Worm (Caenorhabditis elegans): Measurements from ENCODE around the gene F48E8.8.

Gene F48E8.8

ce11 chrIII:5449762-5450308 is at the start of gene F48E8.8:
Gene F48E8.8 (minus strand): TSS chrIII:5449812.
- peak; percentile 11 for TF ChIP-seq tbx-2 (tag; optimal IDR thresholded peaks at IDR 0.05)
- no peak for TF ChIP-seq aly-2 (tag; optimal IDR thresholded peaks at IDR 0.05)
- TF ChIP-seq lin-15B (tag; optimal IDR thresholded peaks at IDR 0.05) = peak; percentile 62
- peak; percentile 51 for TF ChIP-seq egl-5 (tag; optimal IDR thresholded peaks at IDR 0.05)
- TF ChIP-seq ztf-11 (tag; optimal IDR thresholded peaks at IDR 0.05) = no peak
- peak; percentile 43 for TF ChIP-seq ceh-28 (tag; optimal IDR thresholded peaks at IDR 0.05)
- TF ChIP-seq nfya-1 (tag; optimal IDR thresholded peaks at IDR 0.05; ENCODE audit: insufficient read depth) = peak; percentile 80
- TF ChIP-seq hmg-11 (tag; optimal IDR thresholded peaks at IDR 0.05) = peak; percentile 79
- peak; percentile 80 for TF ChIP-seq lin-39 (tag; optimal IDR thresholded peaks at IDR 0.05)
- peak; percentile 26 for TF ChIP-seq elt-2 (tag; optimal IDR thresholded peaks at IDR 0.05)
- TF ChIP-seq nhr-25 (tag; optimal IDR thresholded peaks at IDR 0.05) = no peak
- peak; percentile 64 for TF ChIP-seq pha-4 (tag; optimal IDR thresholded peaks at IDR 0.05)

DNA sequence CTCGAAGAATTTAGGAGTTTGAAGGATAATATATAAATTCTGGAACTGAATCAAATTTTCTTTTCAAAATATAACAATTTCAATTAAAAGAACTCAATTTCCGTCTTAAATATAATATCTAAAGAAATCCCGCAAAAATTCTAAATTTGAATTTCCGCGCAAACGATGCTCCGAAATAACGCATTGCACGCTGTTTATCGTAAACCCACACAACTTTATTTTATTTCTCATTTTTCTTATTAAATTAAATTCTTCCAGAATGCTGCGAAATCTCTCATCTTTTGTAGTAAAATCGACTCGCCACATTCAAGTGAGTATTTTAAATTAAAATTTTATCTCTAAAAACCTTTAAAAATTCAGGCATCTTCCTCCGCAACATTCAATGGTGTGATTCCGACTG is 49.4 kb upstream of the F48E8.8 start, which contains the start of gene R02F2.9:
Gene R02F2.9 (plus strand): TSS at position 218 of the 400 bp plus-strand sequence.
- TF ChIP-seq nhr-23 (tag; optimal IDR thresholded peaks at IDR 0.05) (peak; percentile 67), ZK546.5 (tag; optimal IDR thresholded peaks at IDR 0.05) (no peak), R02D3.7 (tag; optimal IDR thresholded peaks at IDR 0.05) (peak; percentile 96), nhr-25 (tag; optimal IDR thresholded peaks at IDR 0.05) (peak; percentile 0), nhr-67 (tag; optimal IDR thresholded peaks at IDR 0.05) (no peak), lin-15B (tag; optimal IDR thresholded peaks at IDR 0.05) (peak; percentile 54)

DNA sequence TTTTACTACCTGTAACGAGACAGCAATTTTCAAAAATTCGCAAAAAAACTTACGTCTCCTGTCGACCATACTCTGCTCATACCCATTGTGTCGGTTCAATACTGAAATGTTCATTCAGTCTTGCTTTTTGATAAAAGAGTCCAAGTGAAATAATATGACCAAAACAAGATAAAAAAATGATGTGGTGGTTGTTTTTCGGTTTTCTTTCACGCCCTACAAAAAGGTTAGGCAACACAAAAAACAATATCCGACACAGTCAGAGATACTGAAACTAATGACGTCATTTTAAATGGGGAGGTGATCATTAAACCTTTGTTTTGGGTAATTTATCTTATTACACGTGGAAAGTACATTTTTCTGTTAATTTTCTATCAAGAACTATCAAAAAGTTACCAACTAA is 45.6 kb upstream of the F48E8.8 start, which contains the start of gene R02F2.8:
Gene R02F2.8 (minus strand): TSS at position 101 of the 400 bp plus-strand sequence.
- no peak for TF ChIP-seq nhr-25 (tag; optimal IDR thresholded peaks at IDR 0.05)
- TF ChIP-seq unc-62 (GFP tag; optimal IDR thresholded peaks at IDR 0.05) = no peak
- TF ChIP-seq nhr-76 (tag; optimal IDR thresholded peaks at IDR 0.05) = no peak
- no peak for TF ChIP-seq lin-15B (tag; optimal IDR thresholded peaks at IDR 0.05)
- no peak for TF ChIP-seq ztf-4 (tag; optimal IDR thresholded peaks at IDR 0.05)
- no peak for TF ChIP-seq snpc-4 (tag; optimal IDR thresholded peaks at IDR 0.05)
- no peak for TF ChIP-seq nhr-28 (tag; optimal IDR thresholded peaks at IDR 0.05)
- TF ChIP-seq sea-2 (GFP tag; optimal IDR thresholded peaks at IDR 0.05) = no peak
- no peak for TF ChIP-seq nhr-11 (tag; optimal IDR thresholded peaks at IDR 0.05)
- TF ChIP-seq fos-1 (tag; optimal IDR thresholded peaks at IDR 0.05) = no peak

DNA sequence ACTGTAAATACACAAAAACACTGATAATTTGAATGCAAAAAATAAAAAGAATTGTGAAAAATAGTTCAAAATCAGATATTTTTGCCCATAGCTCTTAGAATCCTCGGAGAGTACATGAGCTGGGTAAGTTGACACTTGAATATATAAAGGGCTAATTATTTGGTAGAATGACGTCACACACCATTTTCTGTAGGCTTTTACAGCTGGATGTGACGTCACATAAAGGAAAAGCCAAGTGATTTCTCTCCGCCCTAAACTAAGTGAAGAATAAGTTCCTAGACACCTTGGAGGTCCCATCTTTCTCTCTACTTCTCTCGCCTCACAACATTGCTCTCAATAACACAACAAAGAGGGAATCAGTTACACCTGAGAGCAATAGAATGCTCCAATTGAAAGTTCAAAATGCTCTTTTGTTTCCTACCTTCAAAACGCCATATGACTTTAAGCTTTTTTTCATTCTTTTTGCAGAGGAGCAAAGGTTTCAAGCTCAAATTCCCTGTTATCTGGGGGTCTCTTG is 37.5 kb upstream of the F48E8.8 start, which contains the start of gene osg-1:
Gene osg-1 (plus strand): TSS at position 467 of the 517 bp plus-strand sequence.
- TF ChIP-seq unc-62 (GFP tag; optimal IDR thresholded peaks at IDR 0.05) = no peak
- TF ChIP-seq ztf-11 (tag; optimal IDR thresholded peaks at IDR 0.05) = no peak
- no peak for TF ChIP-seq pha-4 (tag; optimal IDR thresholded peaks at IDR 0.05)
- TF ChIP-seq jun-1 (tag; optimal IDR thresholded peaks at IDR 0.05) = no peak
- no peak for TF ChIP-seq zag-1 (tag; optimal IDR thresholded peaks at IDR 0.05)
- TF ChIP-seq sea-2 (GFP tag; optimal IDR thresholded peaks at IDR 0.05) = no peak
- no peak for TF ChIP-seq nhr-43 (tag; optimal IDR thresholded peaks at IDR 0.05; ENCODE audit: poor library complexity, severe bottlenecking)
- no peak for TF ChIP-seq hmg-11 (tag; optimal IDR thresholded peaks at IDR 0.05)
- no peak for TF ChIP-seq ztf-4 (tag; optimal IDR thresholded peaks at IDR 0.05)
- TF ChIP-seq unc-39 (tag; optimal IDR thresholded peaks at IDR 0.05) = no peak
- TF ChIP-seq ama-1 (optimal IDR thresholded peaks at IDR 0.05) = no peak
- no peak for TF ChIP-seq nhr-67 (tag; optimal IDR thresholded peaks at IDR 0.05)
- TF ChIP-seq ceh-16 (tag; optimal IDR thresholded peaks at IDR 0.05) = no peak
- TF ChIP-seq R02D3.7 (tag; optimal IDR thresholded peaks at IDR 0.05) = no peak
- TF ChIP-seq mdl-1 (tag; optimal IDR thresholded peaks at IDR 0.05) = no peak
- no peak for TF ChIP-seq nfya-1 (tag; optimal IDR thresholded peaks at IDR 0.05; ENCODE audit: insufficient read depth)
- no peak for TF ChIP-seq ceh-82 (tag; optimal IDR thresholded peaks at IDR 0.05)
- no peak for TF ChIP-seq aly-2 (tag; optimal IDR thresholded peaks at IDR 0.05)
- no peak for TF ChIP-seq elt-2 (tag; optimal IDR thresholded peaks at IDR 0.05)

DNA sequence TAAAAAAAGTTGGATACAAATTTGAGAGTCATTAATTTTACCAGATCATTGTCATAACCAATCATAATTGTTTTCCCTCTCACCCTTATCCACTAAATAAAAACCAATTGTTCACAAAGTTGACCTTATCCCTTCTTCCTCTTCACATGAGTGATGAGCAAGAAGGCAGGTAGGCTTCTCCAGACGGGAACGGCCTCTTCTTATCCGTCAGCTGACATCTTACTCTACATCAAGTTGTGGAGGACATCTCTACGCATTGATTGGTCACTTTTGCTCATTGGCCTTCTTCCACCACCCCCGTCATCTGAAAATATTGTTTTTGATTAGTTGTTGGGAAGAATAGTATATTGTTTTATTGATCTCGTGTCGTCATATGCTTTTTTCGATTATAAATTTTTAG is 36.7 kb upstream of the F48E8.8 start:
- TF ChIP-seq nfya-1 (tag; optimal IDR thresholded peaks at IDR 0.05; ENCODE audit: insufficient read depth) (peak; percentile 54), nhr-28 (tag; optimal IDR thresholded peaks at IDR 0.05) (no peak)

Data from whole organism, L3 larva.